Worm (Caenorhabditis elegans) whole organism, L4 larva: Measurements from ENCODE around the gene srh-194.

ENCODE experiments used
- D1046.2 ChIP-seq: fragments of 200-800 bp; sonication (Bioruptor generic); IDR thresholded peaks from 2 replicates; pipeline ENCODE4 v1.3.6; 2022; ENCODE audit warnings: missing genetic modification characterization, missing compliant biosample characterization
- F49E8.2 ChIP-seq: sonication (generic microtip); optimal IDR thresholded peaks from 2 replicates; lab custom pipeline; 2016; ENCODE audit warnings: missing compliant biosample characterization, mild to moderate bottlenecking, missing genetic modification characterization, borderline replicate concordance
- R02D3.7 ChIP-seq: fragments of 150-350 bp; sonication (generic microtip); optimal IDR thresholded peaks from 3 replicates; lab custom pipeline; 2014; ENCODE audit warnings: missing biosample characterization, missing genetic modification characterization
- T20F7.1 ChIP-seq: fragments of 200-800 bp; sonication (Bioruptor generic); optimal IDR thresholded peaks from 2 replicates; lab custom pipeline; 2018; ENCODE audit warnings: mild to moderate bottlenecking, missing genetic modification characterization, missing compliant biosample characterization
- Y105C5A.15 ChIP-seq: fragments of 200-800 bp; sonication (Bioruptor generic); IDR thresholded peaks from 2 replicates; pipeline ENCODE4 v1.3.6; 2022; ENCODE audit warnings: missing genetic modification characterization, missing compliant biosample characterization
- Y48G9A.11 ChIP-seq: fragments of 200-800 bp; sonication (Bioruptor generic); IDR thresholded peaks from 2 replicates; pipeline ENCODE4 v1.3.6; 2022; ENCODE audit warnings: missing genetic modification reagents, missing genetic modification characterization, missing compliant biosample characterization
- ZK337.2 ChIP-seq: fragments of 200-800 bp; sonication (Bioruptor generic); IDR thresholded peaks from 2 replicates; pipeline ENCODE4 v1.3.6; 2022; ENCODE audit warnings: missing genetic modification reagents, missing genetic modification characterization, missing compliant biosample characterization
- arid-1 ChIP-seq: fragments of 200-800 bp; sonication (Bioruptor generic); conservative IDR thresholded peaks from 2 replicates; pipeline ENCODE4 v1.3.6; 2022; ENCODE audit warnings: missing genetic modification reagents, missing genetic modification characterization, missing compliant biosample characterization
- ceh-20 ChIP-seq: fragments of 200-800 bp; sonication (Bioruptor generic); IDR thresholded peaks from 2 replicates; pipeline ENCODE4 v1.3.6; 2022; ENCODE audit warnings: missing genetic modification reagents, missing genetic modification characterization, missing compliant biosample characterization
- ces-1 ChIP-seq: fragments of 150-350 bp; sonication (generic microtip); optimal IDR thresholded peaks from 4 replicates; lab custom pipeline; 2014; ENCODE audit warnings: missing biosample characterization, missing genetic modification reagents, missing genetic modification characterization
- daf-16 ChIP-seq, 3 experiments: sonication (generic microtip); optimal IDR thresholded peaks; 2 replicates each; lab custom pipeline; 2016 to 2017; ENCODE audit warnings: missing genetic modification characterization in 3 of 3, missing genetic modification reagents in 3 of 3, mild to moderate bottlenecking in 2 of 3, missing compliant biosample characterization in 2 of 3, missing biosample characterization in 1 of 3, moderate library complexity in 1 of 3
- daf-19 ChIP-seq: fragments of 200-800 bp; sonication (Bioruptor generic); conservative IDR thresholded peaks from 2 replicates; pipeline ENCODE4 v1.3.6; 2022; ENCODE audit warnings: missing genetic modification characterization, missing compliant biosample characterization
- fkh-10 ChIP-seq: fragments of 150-350 bp; optimal IDR thresholded peaks from 2 replicates; lab custom pipeline; 2014; ENCODE audit warnings: missing biosample characterization, missing genetic modification reagents, missing genetic modification characterization
- gei-8 ChIP-seq: fragments of 200-800 bp; sonication (Bioruptor generic); optimal IDR thresholded peaks from 2 replicates; lab custom pipeline; 2018; ENCODE audit warnings: mild to moderate bottlenecking, missing genetic modification characterization, missing compliant biosample characterization
- hif-1 ChIP-seq, 2 experiments: sonication (generic microtip); optimal IDR thresholded peaks; 2 replicates each; lab custom pipeline; 2016 to 2017; ENCODE audit warnings: missing compliant biosample characterization in 2 of 2, missing genetic modification characterization in 2 of 2, missing genetic modification reagents in 2 of 2, missing genotype in 2 of 2, mild to moderate bottlenecking in 1 of 2
- hlh-11 ChIP-seq: fragments of 200-800 bp; sonication (Bioruptor generic); optimal IDR thresholded peaks from 2 replicates; lab custom pipeline; 2018; ENCODE audit warnings: mild to moderate bottlenecking, missing genetic modification characterization, missing compliant biosample characterization
- hlh-30 ChIP-seq: sonication (generic microtip); optimal IDR thresholded peaks from 2 replicates; lab custom pipeline; 2017; ENCODE audit warnings: antibody characterized with exemption, mild to moderate bottlenecking, missing genetic modification characterization, missing compliant biosample characterization; ENCODE audit not compliant: insufficient read depth
- lin-15B ChIP-seq: fragments of 150-350 bp; sonication (generic microtip); optimal IDR thresholded peaks from 3 replicates; lab custom pipeline; 2014; ENCODE audit warnings: missing biosample characterization, missing genetic modification characterization
- lin-29 ChIP-seq: fragments of 200-800 bp; sonication (Bioruptor generic); IDR thresholded peaks from 2 replicates; pipeline ENCODE4 v1.3.6; 2022; ENCODE audit warnings: missing genetic modification reagents, missing genetic modification characterization, missing compliant biosample characterization
- lin-38 ChIP-seq: fragments of 200-800 bp; sonication (Bioruptor generic); IDR thresholded peaks from 2 replicates; pipeline ENCODE4 v1.3.6; 2022; ENCODE audit warnings: missing genetic modification reagents, missing genetic modification characterization, missing compliant biosample characterization
- lin-39 ChIP-seq: fragments of 150-350 bp; optimal IDR thresholded peaks from 2 replicates; lab custom pipeline; 2014; ENCODE audit warnings: missing biosample characterization, missing genetic modification reagents, missing genetic modification characterization
- madf-5 ChIP-seq, 2 experiments: fragments of 200-800 bp; sonication (Bioruptor generic); IDR thresholded peaks; 2 replicates each; pipeline ENCODE4 v1.3.6; 2022; ENCODE audit warnings: missing compliant biosample characterization in 2 of 2, missing genetic modification characterization in 2 of 2
- mdt-29 ChIP-seq: fragments of 200-800 bp; sonication (Bioruptor generic); IDR thresholded peaks from 2 replicates; pipeline ENCODE4 v1.3.6; 2022; ENCODE audit warnings: missing genetic modification reagents, missing genetic modification characterization, missing compliant biosample characterization
- mep-1 ChIP-seq: fragments of 150-350 bp; sonication (generic microtip); optimal IDR thresholded peaks from 3 replicates; lab custom pipeline; 2014; ENCODE audit warnings: missing biosample characterization, missing genetic modification characterization
- nhr-28 ChIP-seq: fragments of 150-350 bp; optimal IDR thresholded peaks from 2 replicates; lab custom pipeline; 2014; ENCODE audit warnings: missing biosample characterization, missing genetic modification characterization
- nhr-42 ChIP-seq: fragments of 200-800 bp; sonication (Bioruptor generic); IDR thresholded peaks from 2 replicates; pipeline ENCODE4 v1.3.6; 2022; ENCODE audit warnings: missing genetic modification characterization, missing compliant biosample characterization
- nhr-48 ChIP-seq: sonication (generic microtip); optimal IDR thresholded peaks from 2 replicates; lab custom pipeline; 2016; ENCODE audit warnings: mild to moderate bottlenecking, missing genetic modification characterization, missing compliant biosample characterization
- nhr-77 ChIP-seq: fragments of 150-350 bp; optimal IDR thresholded peaks from 2 replicates; lab custom pipeline; 2014; ENCODE audit warnings: missing biosample characterization, missing genetic modification characterization
- saeg-2 ChIP-seq: fragments of 200-800 bp; sonication (Bioruptor generic); IDR thresholded peaks from 2 replicates; pipeline ENCODE4 v1.3.6; 2022; ENCODE audit warnings: missing genetic modification reagents, missing genetic modification characterization, missing compliant biosample characterization
- snpc-1.2 ChIP-seq: fragments of 200-800 bp; sonication (Bioruptor generic); IDR thresholded peaks from 2 replicates; pipeline ENCODE4 v1.3.6; 2022; ENCODE audit warnings: missing genetic modification reagents, missing genetic modification characterization, missing compliant biosample characterization
- spr-1 ChIP-seq: sonication (generic microtip); optimal IDR thresholded peaks from 2 replicates; lab custom pipeline; 2016; ENCODE audit warnings: mild to moderate bottlenecking, missing genetic modification characterization, missing compliant biosample characterization
- unc-62 ChIP-seq, 3 experiments: fragments of 150-350 bp in 1 of 3; sonication (generic microtip); optimal IDR thresholded peaks in 2 of 3; peaks in 1 of 3; 1 replicate in 1 of 3; 2 replicates in 2 of 3; lab custom pipeline; 2014 to 2017; ENCODE audit warnings: missing biosample characterization in 3 of 3, missing genetic modification characterization in 3 of 3, missing genetic modification reagents in 3 of 3, missing genotype in 1 of 3
- zfp-2 ChIP-seq: sonication (generic microtip); optimal IDR thresholded peaks from 2 replicates; lab custom pipeline; 2016; ENCODE audit warnings: mild to moderate bottlenecking, missing genetic modification characterization, missing compliant biosample characterization
- ztf-11 ChIP-seq: fragments of 150-350 bp; optimal IDR thresholded peaks from 2 replicates; lab custom pipeline; 2014; ENCODE audit warnings: missing biosample characterization, missing genetic modification characterization

Gene srh-194

DNA sequence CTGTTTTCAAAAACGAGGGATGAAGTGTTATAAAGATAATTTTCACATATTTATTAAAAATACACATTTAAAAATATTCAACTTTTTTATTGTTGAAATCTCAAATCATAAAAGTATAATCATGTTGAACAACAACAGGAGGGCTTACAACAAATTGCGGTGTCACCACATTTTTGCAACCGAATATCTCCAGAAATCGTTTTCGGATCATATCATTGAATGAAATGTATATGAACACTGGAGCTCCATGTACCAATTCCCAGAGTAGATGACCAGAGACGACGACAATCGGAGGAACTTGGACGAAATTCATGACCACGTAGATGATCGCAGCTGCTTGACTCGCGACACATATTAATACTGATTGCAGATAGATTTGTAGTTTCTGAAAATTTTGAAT is 31.9 kb downstream of the srh-194 start:
- TF ChIP-seq saeg-2 (GFP tag; lab: Robert Waterston, UW) (no peak), unc-62 (GFP tag; optimal IDR thresholded peaks at IDR 0.05 in 1 of 2; lab: Kevin White, UChicago) (peak in 1 of 2 experiments; percentile 92), unc-62 (tag; optimal IDR thresholded peaks at IDR 0.05; lab: Kevin White, UChicago) (no peak)

DNA sequence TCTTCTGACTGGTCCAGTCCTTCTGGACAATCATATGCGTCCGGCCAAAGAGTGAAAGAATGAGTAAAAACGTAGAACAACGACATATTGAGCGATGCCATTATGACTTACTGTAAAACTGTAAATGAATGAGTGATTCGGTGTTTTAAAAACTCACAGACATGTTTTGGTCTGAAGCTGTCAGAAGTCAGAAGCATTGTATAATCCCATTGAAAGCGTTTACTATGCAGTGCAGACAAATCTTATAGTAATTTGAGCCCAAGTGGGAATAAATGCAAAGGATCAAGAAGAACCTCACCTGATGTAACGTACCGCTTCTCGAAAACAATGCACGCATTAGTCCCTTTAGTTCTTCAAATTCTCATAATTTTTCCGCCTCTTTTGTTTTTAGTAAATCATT is 33.2 kb downstream of the srh-194 start, which contains the start of gene srt-3:
Gene srt-3 (minus strand): TSS at position 101 of the 400 bp plus-strand sequence.
- no peak for TF ChIP-seq hlh-30 (tag; lab: Kevin White, UChicago)
- no peak for TF ChIP-seq arid-1 (GFP tag; lab: Robert Waterston, UW)
- TF ChIP-seq lin-39 (tag; lab: Kevin White, UChicago) = no peak
- no peak for TF ChIP-seq lin-15B (tag; lab: Kevin White, UChicago)

DNA sequence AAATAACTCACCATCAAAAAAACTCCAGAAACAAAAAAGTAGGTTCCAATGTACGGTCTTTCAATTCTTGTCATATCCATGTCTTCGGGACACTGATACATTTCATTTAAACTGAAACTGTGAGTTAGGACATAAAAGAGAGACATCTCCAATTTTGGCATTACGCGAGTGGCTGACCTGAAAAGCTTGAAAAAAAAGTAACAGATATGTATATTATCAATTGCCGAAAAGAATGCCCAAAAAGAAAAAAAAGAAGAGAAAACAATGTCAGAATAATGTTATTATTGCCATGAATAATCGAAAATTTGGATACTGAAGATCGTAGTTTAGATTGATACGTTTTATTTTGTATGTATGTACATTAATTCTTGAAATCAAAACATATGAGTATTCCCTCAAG is 36.9 kb downstream of the srh-194 start, which contains the start of gene srt-14:
Gene srt-14 (minus strand): TSS at position 101 of the 400 bp plus-strand sequence.
- TF ChIP-seq zfp-2 (tag; lab: Kevin White, UChicago) (no peak), ces-1 (GFP tag; lab: Kevin White, UChicago) (no peak), R02D3.7 (tag; lab: Kevin White, UChicago) (no peak), nhr-28 (tag; lab: Kevin White, UChicago) (no peak), hlh-11 (no peak), D1046.2 (GFP tag; lab: Robert Waterston, UW) (no peak), lin-38 (no peak), snpc-1.2 (GFP tag; lab: Robert Waterston, UW) (no peak), hif-1 (tag; optimal IDR thresholded peaks at IDR 0.05; lab: Kevin White, UChicago) (no peak), daf-16 (GFP tag; optimal IDR thresholded peaks at IDR 0.05; lab: Kevin White, UChicago) (no peak), daf-16 (tag; optimal IDR thresholded peaks at IDR 0.05; lab: Kevin White, UChicago) (no peak), gei-8 (GFP tag; lab: Kevin White, UChicago) (no peak), fkh-10 (GFP tag; lab: Kevin White, UChicago) (no peak), lin-15B (tag; lab: Kevin White, UChicago) (no peak), nhr-77 (tag; lab: Kevin White, UChicago) (no peak), ceh-20 (GFP tag; lab: Robert Waterston, UW) (no peak), nhr-42 (GFP tag; lab: Robert Waterston, UW) (no peak)
- TF ChIP-seq, all 104 proteins: peak for 0

DNA sequence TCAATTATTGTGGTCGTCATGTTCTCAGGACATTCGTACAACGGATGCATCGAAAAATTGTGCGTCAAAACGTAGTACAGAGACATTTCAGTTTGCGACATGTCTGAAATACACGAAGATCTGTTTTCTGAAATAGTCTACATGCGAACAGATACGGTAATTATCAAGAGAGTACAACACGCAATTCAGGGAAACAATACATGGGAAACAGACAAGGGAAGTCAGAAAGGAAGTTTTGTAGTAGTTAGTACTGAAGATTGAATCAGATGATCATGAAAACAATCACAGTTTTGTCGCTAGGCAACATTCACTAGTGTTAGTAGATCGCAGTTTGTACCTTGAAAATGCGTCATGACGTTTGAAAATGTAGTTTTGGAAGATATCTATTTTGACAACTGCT is 43.3 kb downstream of the srh-194 start, which contains the start of gene srt-13:
Gene srt-13 (minus strand): TSS at position 101 of the 400 bp plus-strand sequence.
- TF ChIP-seq spr-1 (tag; lab: Kevin White, UChicago) = no peak
- TF ChIP-seq Y105C5A.15 (GFP tag; lab: Robert Waterston, UW) = no peak
- no peak for TF ChIP-seq madf-5 (GFP tag; IDR thresholded peaks at IDR 0.05; lab: Robert Waterston, UW)
- TF ChIP-seq ZK337.2 (GFP tag; lab: Robert Waterston, UW) = no peak
- TF ChIP-seq T20F7.1 (GFP tag; lab: Kevin White, UChicago) = no peak
- no peak for TF ChIP-seq nhr-42 (GFP tag; lab: Robert Waterston, UW)
- TF ChIP-seq mdt-29 (GFP tag; lab: Robert Waterston, UW) = no peak
- TF ChIP-seq nhr-48 = no peak
- no peak for TF ChIP-seq Y48G9A.11
- no peak for TF ChIP-seq ztf-11 (tag; lab: Kevin White, UChicago)
- TF ChIP-seq mep-1 (tag; lab: Kevin White, UChicago) = no peak
- TF ChIP-seq daf-19 (GFP tag; lab: Robert Waterston, UW) = no peak
- TF ChIP-seq lin-29 = no peak
- TF ChIP-seq F49E8.2 = no peak
